Worm (Caenorhabditis elegans) whole organism, young adult: ENCODE measurements around the gene C11E4.6.

Experiments used
- C17E4.6 ChIP-seq: fragments of 200-800 bp; sonication (Bioruptor generic); IDR thresholded peaks from 2 replicates; pipeline ENCODE4 v1.3.6; 2022; ENCODE audit warnings: missing genetic modification reagents, missing genetic modification characterization, missing compliant biosample characterization
- F23B12.7 ChIP-seq: sonication (generic microtip); optimal IDR thresholded peaks from 2 replicates; lab custom pipeline; 2017; ENCODE audit warnings: missing genetic modification characterization, mild to moderate bottlenecking, missing compliant biosample characterization, antibody characterized with exemption, moderate library complexity; ENCODE audit not compliant: insufficient read depth
- F33H1.4 ChIP-seq: fragments of 200-800 bp; sonication (Bioruptor generic); IDR thresholded peaks from 2 replicates; pipeline ENCODE4 v1.3.6; 2022; ENCODE audit warnings: missing genetic modification reagents, missing genetic modification characterization, missing compliant biosample characterization
- F49E8.2 ChIP-seq: sonication (generic microtip); optimal IDR thresholded peaks from 3 replicates; lab custom pipeline; 2017; ENCODE audit warnings: missing genetic modification characterization, mild to moderate bottlenecking, missing compliant biosample characterization, antibody characterized with exemption, moderate library complexity; ENCODE audit not compliant: insufficient read depth
- F52B5.7 ChIP-seq: sonication (generic microtip); optimal IDR thresholded peaks from 2 replicates; lab custom pipeline; 2016; ENCODE audit warnings: mild to moderate bottlenecking, missing genetic modification characterization, missing compliant biosample characterization
- F55B11.4 ChIP-seq: sonication (generic microtip); optimal IDR thresholded peaks from 2 replicates; lab custom pipeline; 2016; ENCODE audit warnings: missing compliant biosample characterization, missing genetic modification characterization, borderline replicate concordance; ENCODE audit not compliant: insufficient read depth
- F57C9.4 ChIP-seq: sonication (generic microtip); optimal IDR thresholded peaks from 2 replicates; lab custom pipeline; 2017; ENCODE audit warnings: mild to moderate bottlenecking, missing genetic modification characterization, missing compliant biosample characterization
- K11D2.4 ChIP-seq: fragments of 200-800 bp; sonication (Bioruptor generic); IDR thresholded peaks from 2 replicates; pipeline ENCODE4 v1.3.6; 2022; ENCODE audit warnings: missing genetic modification reagents, missing genetic modification characterization, missing compliant biosample characterization
- T26A5.8 ChIP-seq: sonication (generic microtip); optimal IDR thresholded peaks from 2 replicates; lab custom pipeline; 2016; ENCODE audit warnings: missing genetic modification characterization, missing compliant biosample characterization
- Y53G8AR.9 ChIP-seq: fragments of 200-800 bp; sonication (Bioruptor generic); conservative IDR thresholded peaks from 2 replicates; pipeline ENCODE4 v1.3.6; 2022; ENCODE audit warnings: missing genetic modification reagents, missing genetic modification characterization, missing compliant biosample characterization
- Y79H2A.3 ChIP-seq: fragments of 200-800 bp; sonication (Bioruptor generic); conservative IDR thresholded peaks from 2 replicates; pipeline ENCODE4 v1.3.6; 2022; ENCODE audit warnings: missing genetic modification reagents, missing genetic modification characterization, missing compliant biosample characterization
- Y95B8A.8 ChIP-seq: fragments of 200-800 bp; sonication (Bioruptor generic); IDR thresholded peaks from 2 replicates; pipeline ENCODE4 v1.3.6; 2022; ENCODE audit warnings: missing genetic modification reagents, missing genetic modification characterization, missing compliant biosample characterization
- ama-1 ChIP-seq, 3 experiments: fragments of 150-350 bp in 1 of 3; sonication (generic microtip) in 2 of 3; optimal IDR thresholded peaks; 2 replicates each; lab custom pipeline; 2014 to 2018; ENCODE audit warnings: missing biosample characterization in 2 of 3, missing genetic modification characterization in 2 of 3, missing genetic modification reagents in 2 of 3
- atf-7 ChIP-seq: sonication (generic microtip); optimal IDR thresholded peaks from 2 replicates; lab custom pipeline; 2017; ENCODE audit warnings: mild to moderate bottlenecking, missing genetic modification characterization, missing compliant biosample characterization
- athp-1 ChIP-seq: sonication (generic microtip); optimal IDR thresholded peaks from 2 replicates; lab custom pipeline; 2017; ENCODE audit warnings: mild to moderate bottlenecking, missing genetic modification characterization, missing compliant biosample characterization
- bed-1 ChIP-seq: fragments of 200-800 bp; sonication (Bioruptor generic); IDR thresholded peaks from 2 replicates; pipeline ENCODE4 v1.3.6; 2022; ENCODE audit warnings: missing genetic modification reagents, missing genetic modification characterization, missing compliant biosample characterization
- cebp-2 ChIP-seq: fragments of 200-800 bp; sonication (Bioruptor generic); IDR thresholded peaks from 2 replicates; pipeline ENCODE4 v1.3.6; 2022; ENCODE audit warnings: missing genetic modification characterization, missing compliant biosample characterization
- die-1 ChIP-seq: sonication (generic microtip); optimal IDR thresholded peaks from 2 replicates; lab custom pipeline; 2016; ENCODE audit warnings: missing genotype, mild to moderate bottlenecking, missing genetic modification characterization, missing compliant biosample characterization
- dpl-1 ChIP-seq: fragments of 150-350 bp; optimal IDR thresholded peaks from 2 replicates; lab custom pipeline; 2014; ENCODE audit warnings: missing biosample characterization, missing genetic modification reagents, missing genetic modification characterization
- ets-4 ChIP-seq: fragments of 200-800 bp; sonication (Bioruptor generic); optimal IDR thresholded peaks from 2 replicates; lab custom pipeline; 2018; ENCODE audit warnings: mild to moderate bottlenecking, missing genetic modification characterization, missing compliant biosample characterization
- him-1 ChIP-seq: sonication (generic microtip); optimal IDR thresholded peaks from 2 replicates; lab custom pipeline; 2016; ENCODE audit warnings: missing genotype, missing genetic modification reagents, missing genetic modification characterization, missing compliant biosample characterization
- hmg-20 ChIP-seq: fragments of 200-800 bp; sonication (Bioruptor generic); IDR thresholded peaks from 2 replicates; pipeline ENCODE4 v1.3.6; 2022; ENCODE audit warnings: missing genetic modification reagents, missing genetic modification characterization, missing compliant biosample characterization
- lag-1 ChIP-seq: fragments of 200-800 bp; sonication (Bioruptor generic); IDR thresholded peaks from 2 replicates; pipeline ENCODE4 v1.3.6; 2022; ENCODE audit warnings: missing genetic modification reagents, missing genetic modification characterization, missing compliant biosample characterization
- let-526 ChIP-seq: fragments of 200-800 bp; sonication (Bioruptor generic); IDR thresholded peaks from 2 replicates; pipeline ENCODE4 v1.3.6; 2022; ENCODE audit warnings: missing genetic modification reagents, missing genetic modification characterization, missing compliant biosample characterization
- let-607 ChIP-seq, 2 experiments: fragments of 200-800 bp in 1 of 2; sonication (Bioruptor generic) in 1 of 2; sonication (generic microtip) in 1 of 2; optimal IDR thresholded peaks; 2 replicates each; lab custom pipeline; 2016 to 2018; ENCODE audit warnings: mild to moderate bottlenecking in 2 of 2, missing compliant biosample characterization in 2 of 2, missing genetic modification characterization in 2 of 2, moderate library complexity in 2 of 2, missing genotype in 1 of 2
- lin-26 ChIP-seq: fragments of 200-800 bp; sonication (Bioruptor generic); IDR thresholded peaks from 2 replicates; pipeline ENCODE4 v1.3.6; 2022; ENCODE audit warnings: missing genetic modification reagents, missing genetic modification characterization, missing compliant biosample characterization
- lin-40 ChIP-seq: sonication (generic microtip); optimal IDR thresholded peaks from 2 replicates; lab custom pipeline; 2016; ENCODE audit warnings: missing genetic modification characterization, mild to moderate bottlenecking, missing compliant biosample characterization, missing genotype, missing genetic modification reagents
- nfyb-1 ChIP-seq: fragments of 200-800 bp; sonication (Bioruptor generic); IDR thresholded peaks from 2 replicates; pipeline ENCODE4 v1.3.6; 2022; ENCODE audit warnings: missing genetic modification reagents, missing genetic modification characterization, missing compliant biosample characterization
- nhr-80 ChIP-seq: sonication (generic microtip); optimal IDR thresholded peaks from 2 replicates; lab custom pipeline; 2016; ENCODE audit warnings: missing genetic modification characterization, missing compliant biosample characterization
- nhr-90 ChIP-seq: sonication (generic microtip); optimal IDR thresholded peaks from 2 replicates; lab custom pipeline; 2016; ENCODE audit warnings: missing genotype, mild to moderate bottlenecking, missing genetic modification characterization, missing compliant biosample characterization
- sea-2 ChIP-seq: fragments of 200-800 bp; sonication (Bioruptor generic); IDR thresholded peaks from 2 replicates; pipeline ENCODE4 v1.3.6; 2022; ENCODE audit warnings: missing genetic modification characterization, missing compliant biosample characterization
- somi-1 ChIP-seq: fragments of 200-800 bp; sonication (Bioruptor generic); optimal IDR thresholded peaks from 2 replicates; lab custom pipeline; 2018; ENCODE audit warnings: mild to moderate bottlenecking, missing genetic modification characterization, missing compliant biosample characterization
- tbp1 ChIP-seq: fragments of 200-800 bp; sonication (Bioruptor generic); optimal IDR thresholded peaks from 2 replicates; lab custom pipeline; 2018; ENCODE audit warnings: mild to moderate bottlenecking, missing genetic modification characterization, missing compliant biosample characterization
- tlf-1 ChIP-seq: fragments of 200-800 bp; sonication (Bioruptor generic); optimal IDR thresholded peaks from 2 replicates; lab custom pipeline; 2018; ENCODE audit warnings: mild to moderate bottlenecking, missing genetic modification characterization, missing compliant biosample characterization
- unc-130 ChIP-seq: sonication (generic microtip); optimal IDR thresholded peaks from 2 replicates; lab custom pipeline; 2016; ENCODE audit warnings: missing genetic modification reagents, missing genetic modification characterization, missing compliant biosample characterization
- zim-3 ChIP-seq: sonication (generic microtip); optimal IDR thresholded peaks from 2 replicates; lab custom pipeline; 2017; ENCODE audit warnings: mild to moderate bottlenecking, missing genetic modification characterization, moderate library complexity, missing compliant biosample characterization
- ztf-22 ChIP-seq: fragments of 200-800 bp; sonication (Bioruptor generic); optimal IDR thresholded peaks from 2 replicates; lab custom pipeline; 2018; ENCODE audit warnings: mild to moderate bottlenecking, missing genetic modification characterization, moderate library complexity, missing compliant biosample characterization
- ztf-26 ChIP-seq: sonication (generic microtip); optimal IDR thresholded peaks from 2 replicates; lab custom pipeline; 2017; ENCODE audit warnings: missing genetic modification characterization, missing compliant biosample characterization

The C11E4.6 gene

ce11 chrX:9589123-9589522 lies 21.2 kb upstream of the C11E4.6 start, which contains the start of gene del-8:
Gene del-8 (plus strand): TSS chrX:9589423.
- TF ChIP-seq nfyb-1 (no peak), F23B12.7 (tag; lab: Kevin White, UChicago) (no peak), T26A5.8 (tag; lab: Kevin White, UChicago) (no peak), bed-1 (GFP tag; lab: Robert Waterston, UW) (no peak), Y53G8AR.9 (no peak), lin-40 (tag; lab: Kevin White, UChicago) (no peak), dpl-1 (GFP tag; lab: Kevin White, UChicago) (no peak), tbp1 (no peak), F52B5.7 (tag; lab: Kevin White, UChicago) (no peak), tlf-1 (no peak)

ce11 chrX:9597299-9597698 lies 13.1 kb upstream of the C11E4.6 start:
- no peak for TF ChIP-seq F57C9.4 (tag; lab: Kevin White, UChicago)
- TF ChIP-seq zim-3 (tag; lab: Kevin White, UChicago), result no peak
- no peak for TF ChIP-seq Y95B8A.8 (GFP tag; lab: Robert Waterston, UW)
- no peak for TF ChIP-seq Y79H2A.3
- no peak for TF ChIP-seq lag-1 (GFP tag; lab: Robert Waterston, UW)
- no peak for TF ChIP-seq nhr-90
- TF ChIP-seq let-526, result no peak
- no peak for TF ChIP-seq atf-7 (tag; lab: Kevin White, UChicago)
- no peak for TF ChIP-seq athp-1 (tag; lab: Kevin White, UChicago)
- TF ChIP-seq let-607 (tag; optimal IDR thresholded peaks at IDR 0.05; lab: Kevin White, UChicago), result no peak
- TF ChIP-seq, all 124 proteins: peak for 0

ce11 chrX:9602625-9603024 lies 7.7 kb upstream of the C11E4.6 start:
- TF ChIP-seq ama-1 (optimal IDR thresholded peaks at IDR 0.05; lab: Kevin White, UChicago) (no peak), ama-1 (GFP tag; optimal IDR thresholded peaks at IDR 0.05; lab: Kevin White, UChicago) (no peak), nhr-80 (tag; lab: Kevin White, UChicago) (peak; percentile 54)

ce11 chrX:9603180-9603579 lies 7.2 kb upstream of the C11E4.6 start:
- TF ChIP-seq ets-4 (GFP tag; lab: Kevin White, UChicago), result no peak

ce11 chrX:9608127-9608526 lies 2.2 kb upstream of the C11E4.6 start:
- TF ChIP-seq lin-26 (GFP tag; lab: Robert Waterston, UW) (no peak), somi-1 (GFP tag; lab: Kevin White, UChicago) (peak; percentile 22), K11D2.4 (GFP tag; lab: Robert Waterston, UW) (no peak), hmg-20 (GFP tag; lab: Robert Waterston, UW) (no peak), F55B11.4 (tag; lab: Kevin White, UChicago) (no peak), F49E8.2 (tag; lab: Kevin White, UChicago) (no peak)
- TF ChIP-seq, all 124 proteins: peak for 1

ce11 chrX:9616919-9617318 lies 6.6 kb downstream of the C11E4.6 start, which contains the start of gene C11E4.7:
Gene C11E4.7 (plus strand): TSS chrX:9617219.
- no peak for TF ChIP-seq F33H1.4 (GFP tag; lab: Robert Waterston, UW)
- TF ChIP-seq cebp-2, result 0 out of 2 replicates have a peak, but pooled peaks have one; percentile 33
- no peak for TF ChIP-seq C17E4.6
- no peak for TF ChIP-seq bed-1 (GFP tag; lab: Robert Waterston, UW)
- TF ChIP-seq somi-1 (GFP tag; lab: Kevin White, UChicago), result no peak
- TF ChIP-seq lag-1 (GFP tag; lab: Robert Waterston, UW), result no peak
- no peak for TF ChIP-seq ztf-22 (GFP tag; lab: Kevin White, UChicago)
- TF ChIP-seq die-1 (tag; lab: Kevin White, UChicago), result no peak
- peak; percentile 11 for TF ChIP-seq ztf-26 (tag; lab: Kevin White, UChicago)
- no peak for TF ChIP-seq him-1 (tag; lab: Kevin White, UChicago)
- no peak for TF ChIP-seq unc-130 (GFP tag; lab: Kevin White, UChicago)
- no peak for TF ChIP-seq sea-2
- TF ChIP-seq lin-40 (tag; lab: Kevin White, UChicago), result peak; percentile 39
